Fruit fly (Drosophila melanogaster): ENCODE results near the gene CG17219.

CG17219 gene

DNA sequence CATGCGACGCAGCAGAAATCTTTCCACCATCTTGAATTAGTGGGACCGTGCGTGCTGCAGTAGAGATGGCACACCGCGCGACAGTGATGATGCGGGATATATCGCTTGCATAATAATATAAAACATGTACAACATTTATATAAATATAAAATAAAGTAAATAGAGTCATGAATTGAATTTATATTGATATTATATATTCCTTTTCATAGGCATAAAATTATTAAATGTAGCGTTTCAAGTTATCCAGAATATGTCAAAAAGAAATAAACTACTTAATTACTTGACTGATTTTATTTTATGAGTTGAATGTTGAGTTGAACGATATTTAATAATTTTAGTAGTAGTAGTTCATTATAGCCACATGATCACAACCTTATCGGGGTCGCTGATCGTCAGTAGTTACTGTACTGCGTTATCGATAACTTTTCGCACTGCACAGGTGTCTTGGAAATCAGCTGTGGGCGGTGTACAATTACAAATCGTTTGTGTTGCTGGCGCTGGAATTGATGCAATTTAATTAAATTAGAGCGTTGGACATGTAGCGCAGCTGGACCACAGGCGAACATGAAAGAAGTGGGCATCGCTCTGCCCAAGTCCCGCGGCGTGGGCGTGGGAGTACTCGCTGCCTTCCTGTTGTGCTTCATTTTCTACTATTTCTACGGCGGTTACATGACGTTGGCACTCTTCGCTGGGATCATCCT is 41.2 kb upstream of the CG17219 start, which contains the start of the genes Chd1 and Bem46 (continued):
- TF ChIP-seq Nf-YB (GFP tag; optimal IDR thresholded peaks at IDR 0.05) (peak; percentile 67), pb (GFP tag; optimal IDR thresholded peaks at IDR 0.05) (no peak), amos (GFP tag; IDR thresholded peaks at IDR 0.05; ENCODE audit: partially characterized antibody) (peak; percentile 36; the same call in 1 of the 2 replicates), HLH4C (GFP tag; IDR thresholded peaks at IDR 0.05; ENCODE audit: partially characterized antibody) (no peak), psq (GFP tag; optimal IDR thresholded peaks at IDR 0.05) (peak; percentile 61), CG3995 (GFP tag; optimal IDR thresholded peaks at IDR 0.05) (peak; percentile 46), kay (GFP tag; optimal IDR thresholded peaks at IDR 0.05) (peak; percentile 72), Sox100B (GFP tag; optimal IDR thresholded peaks at IDR 0.05) (no peak), gsb (GFP tag; IDR thresholded peaks at IDR 0.05) (peak; percentile 42; the same call in 1 of the 2 replicates), CG33213 (GFP tag; optimal IDR thresholded peaks at IDR 0.05) (no peak), kni (GFP tag; optimal IDR thresholded peaks at IDR 0.05) (no peak), vnd (GFP tag; IDR thresholded peaks at IDR 0.05; ENCODE audit: partially characterized antibody) (no peak), CG10543 (GFP tag; optimal IDR thresholded peaks at IDR 0.05) (peak; percentile 90), CG1602 (GFP tag; optimal IDR thresholded peaks at IDR 0.05) (peak; percentile 88), CG18764 (GFP tag; optimal IDR thresholded peaks at IDR 0.05) (peak; percentile 75), HLH54F (GFP tag; optimal IDR thresholded peaks at IDR 0.05) (peak; percentile 86), ems (GFP tag; optimal IDR thresholded peaks at IDR 0.05) (peak; percentile 69), danr (GFP tag; IDR thresholded peaks at IDR 0.05) (peak; percentile 74; the same call in 1 of the 2 replicates), CG14050 (GFP tag; IDR thresholded peaks at IDR 0.05) (peak; percentile 69), B-H2 (GFP tag; optimal IDR thresholded peaks at IDR 0.05) (peak; percentile 89), CG9876 (GFP tag; optimal IDR thresholded peaks at IDR 0.05) (peak; percentile 16), CG31388 (GFP tag; optimal IDR thresholded peaks at IDR 0.05) (peak; percentile 11), fd3F (GFP tag; optimal IDR thresholded peaks at IDR 0.05) (peak; percentile 84), CG7963 (GFP tag; IDR thresholded peaks at IDR 0.05; ENCODE audit: partially characterized antibody) (0 out of 3 replicates have a peak, but pooled peaks have one; percentile 13), gsb-n (tag; optimal IDR thresholded peaks at IDR 0.05) (no peak), CG17912 (GFP tag; optimal IDR thresholded peaks at IDR 0.05) (peak; percentile 54), wor (GFP tag; IDR thresholded peaks at IDR 0.05) (peak; percentile 71), eve (GFP tag; optimal IDR thresholded peaks at IDR 0.05) (no peak), MBD-R2 (GFP tag; IDR thresholded peaks at IDR 0.05) (peak; percentile 90), ro (GFP tag; IDR thresholded peaks at IDR 0.05) (peak; percentile 74), CG1832 (GFP tag; optimal IDR thresholded peaks at IDR 0.05) (no peak), sna (GFP tag; IDR thresholded peaks at IDR 0.05; ENCODE audit: partially characterized antibody) (no peak), CTCF (GFP tag; optimal IDR thresholded peaks at IDR 0.05) (no peak), CG17361 (GFP tag; IDR thresholded peaks at IDR 0.05) (peak; percentile 96), esg (GFP tag; conservative IDR thresholded peaks at IDR 0.05) (peak; percentile 87), seq (GFP tag; IDR thresholded peaks at IDR 0.05) (no peak; the same call in 1 of the 2 replicates), Meics (GFP tag; optimal IDR thresholded peaks at IDR 0.05) (peak; percentile 88), Drgx (GFP tag; IDR thresholded peaks at IDR 0.05) (peak; percentile 68), CG7357 (GFP tag; IDR thresholded peaks at IDR 0.05) (peak; percentile 64; the same call in 1 of the 3 replicates), Poxn (GFP tag; IDR thresholded peaks at IDR 0.05) (peak; percentile 44; the same call in 1 of the 2 replicates), D (optimal IDR thresholded peaks at IDR 0.05) (no peak), D (GFP tag; optimal IDR thresholded peaks at IDR 0.05) (peak; percentile 70), tx (GFP tag; optimal IDR thresholded peaks at IDR 0.05) (peak; percentile 57), CG6175 (GFP tag; IDR thresholded peaks at IDR 0.05) (peak; percentile 73; the same call in 1 of the 3 replicates), CkIIα-i1 (GFP tag; IDR thresholded peaks at IDR 0.05) (no peak), Doc3 (GFP tag; IDR thresholded peaks at IDR 0.05; ENCODE audit: partially characterized antibody) (no peak), CG2712 (tag; optimal IDR thresholded peaks at IDR 0.05) (peak; percentile 92), CG34376 (GFP tag; optimal IDR thresholded peaks at IDR 0.05) (no peak), unc-4 (GFP tag; IDR thresholded peaks at IDR 0.05; ENCODE audit: partially characterized antibody) (0 out of 2 replicates have a peak, but pooled peaks have one; percentile 14), Stat92E (GFP tag; optimal IDR thresholded peaks at IDR 0.05) (no peak)

Measured in whole organism, embryonic.